Fruit fly (Drosophila melanogaster): ENCODE data around the gene CG14313.

Gene CG14313

dm6 chr3R:18185385-18185784, 6.4 kb downstream of the CG14313 start, which contains the start of the genes Arp5 and CG7208 (continued):
- TF ChIP-seq CG4617 (GFP tag; optimal IDR thresholded peaks at IDR 0.05; ENCODE audit: borderline replicate concordance), result peak; percentile 73
- peak; percentile 16 for TF ChIP-seq CG6254 (GFP tag; optimal IDR thresholded peaks at IDR 0.05)
- peak; percentile 63 for TF ChIP-seq CG32532 (GFP tag; IDR thresholded peaks at IDR 0.05)
- TF ChIP-seq CG1832 (GFP tag; optimal IDR thresholded peaks at IDR 0.05), result no peak
- no peak for TF ChIP-seq Lim3 (GFP tag; IDR thresholded peaks at IDR 0.05)
- no peak for TF ChIP-seq HmgD (GFP tag; optimal IDR thresholded peaks at IDR 0.05)
- no peak for TF ChIP-seq peb (GFP tag; IDR thresholded peaks at IDR 0.05)

DNA sequence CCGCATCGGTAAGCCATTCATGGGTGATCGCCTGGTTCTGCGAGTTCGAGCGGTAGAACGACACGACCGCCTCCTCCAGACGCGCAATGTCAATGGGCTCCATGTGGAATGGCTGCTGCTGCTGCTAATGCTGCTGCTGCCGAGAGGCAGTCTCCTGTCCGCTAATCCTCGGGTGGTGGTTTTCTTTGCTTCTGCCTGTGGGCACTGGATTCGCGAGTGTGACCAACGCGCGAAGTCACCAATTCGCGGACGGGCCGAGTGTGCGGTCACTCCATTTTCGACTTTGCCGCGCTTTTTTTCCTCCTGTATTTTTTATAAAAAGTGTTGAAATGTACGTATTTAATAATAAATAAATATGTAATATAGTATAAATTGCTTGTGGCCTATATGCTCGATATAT, 8.5 kb downstream of the CG14313 start, which contains the start of gene cdm:
Gene cdm, minus strand, starts transcription at position 236 of the 400 bp plus-strand sequence.
- TF ChIP-seq CG10267 (tag; optimal IDR thresholded peaks at IDR 0.05) (peak; percentile 69), CG12071 (GFP tag; optimal IDR thresholded peaks at IDR 0.05) (no peak), crp (GFP tag; optimal IDR thresholded peaks at IDR 0.05) (no peak), CG9797 (GFP tag; optimal IDR thresholded peaks at IDR 0.05) (peak; percentile 84), trem (tag; optimal IDR thresholded peaks at IDR 0.05) (peak; percentile 35), CG7987 (GFP tag; optimal IDR thresholded peaks at IDR 0.05) (no peak), CG11398 (GFP tag; optimal IDR thresholded peaks at IDR 0.05) (no peak), CG11504 (tag; optimal IDR thresholded peaks at IDR 0.05) (no peak), lola (GFP tag; optimal IDR thresholded peaks at IDR 0.05) (no peak), pzg (GFP tag; optimal IDR thresholded peaks at IDR 0.05) (peak; percentile 73), YL-1 (GFP tag; optimal IDR thresholded peaks at IDR 0.05) (peak; percentile 42), Rfx (GFP tag; IDR thresholded peaks at IDR 0.05) (no peak), gro (GFP tag; optimal IDR thresholded peaks at IDR 0.05) (no peak), Elba2 (GFP tag; optimal IDR thresholded peaks at IDR 0.05) (peak; percentile 32), CG33213 (GFP tag; optimal IDR thresholded peaks at IDR 0.05) (no peak), CG6765 (GFP tag; optimal IDR thresholded peaks at IDR 0.05) (peak; percentile 6), BEAF-32 (GFP tag; optimal IDR thresholded peaks at IDR 0.05) (peak; percentile 10), Sox102F (GFP tag; optimal IDR thresholded peaks at IDR 0.05) (no peak), MBD-R2 (GFP tag; IDR thresholded peaks at IDR 0.05) (peak; percentile 87), unc-4 (GFP tag; IDR thresholded peaks at IDR 0.05; ENCODE audit: partially characterized antibody) (peak; percentile 21; the same call in 1 of the 2 replicates), Sry-δ (GFP tag; optimal IDR thresholded peaks at IDR 0.05) (no peak), CG11085 (GFP tag; IDR thresholded peaks at IDR 0.05) (no peak), cg (GFP tag; optimal IDR thresholded peaks at IDR 0.05) (no peak), Opbp (GFP tag; IDR thresholded peaks at IDR 0.05; ENCODE audit: partially characterized antibody) (peak; percentile 45; the same call in 1 of the 3 replicates), CG3838 (GFP tag; optimal IDR thresholded peaks at IDR 0.05) (no peak), chm (GFP tag; IDR thresholded peaks at IDR 0.05) (peak; percentile 52; the same call in 1 of the 2 replicates), bcd (GFP tag; optimal IDR thresholded peaks at IDR 0.05) (peak; percentile 3), z (GFP tag; IDR thresholded peaks at IDR 0.05) (0 out of 3 replicates have a peak, but pooled peaks have one; percentile 35), B-H2 (GFP tag; optimal IDR thresholded peaks at IDR 0.05) (no peak), CG15514 (GFP tag; optimal IDR thresholded peaks at IDR 0.05) (peak; percentile 80), caup (GFP tag; optimal IDR thresholded peaks at IDR 0.05; ENCODE audit: severe bottlenecking) (no peak), Atf-2 (GFP tag; optimal IDR thresholded peaks at IDR 0.05) (no peak), CG17912 (GFP tag; optimal IDR thresholded peaks at IDR 0.05) (no peak), Camta (GFP tag; optimal IDR thresholded peaks at IDR 0.05) (no peak), eyg (GFP tag; optimal IDR thresholded peaks at IDR 0.05) (no peak), CG11093 (GFP tag; IDR thresholded peaks at IDR 0.05) (no peak), CG9727 (GFP tag; optimal IDR thresholded peaks at IDR 0.05) (no peak), MESR4 (GFP tag; optimal IDR thresholded peaks at IDR 0.05) (peak; percentile 94), gfzf (GFP tag; optimal IDR thresholded peaks at IDR 0.05) (peak; percentile 79), Med (GFP tag) (peak; percentile 80), pita (GFP tag; optimal IDR thresholded peaks at IDR 0.05) (no peak), CG4360 (GFP tag; IDR thresholded peaks at IDR 0.05) (no peak)
